Fruit fly (Drosophila melanogaster) S2 (cell line): ENCODE data around the gene CG11672.

Experiments
- CG8478 ChIP-seq: fragments of >200 bp; optimal IDR thresholded peaks from 2 replicates; lab custom pipeline; 2018
- CTCF ChIP-seq, 2 experiments: fragments of >200 bp; optimal IDR thresholded peaks; 2 replicates each; lab custom pipeline; 2018

DNA sequence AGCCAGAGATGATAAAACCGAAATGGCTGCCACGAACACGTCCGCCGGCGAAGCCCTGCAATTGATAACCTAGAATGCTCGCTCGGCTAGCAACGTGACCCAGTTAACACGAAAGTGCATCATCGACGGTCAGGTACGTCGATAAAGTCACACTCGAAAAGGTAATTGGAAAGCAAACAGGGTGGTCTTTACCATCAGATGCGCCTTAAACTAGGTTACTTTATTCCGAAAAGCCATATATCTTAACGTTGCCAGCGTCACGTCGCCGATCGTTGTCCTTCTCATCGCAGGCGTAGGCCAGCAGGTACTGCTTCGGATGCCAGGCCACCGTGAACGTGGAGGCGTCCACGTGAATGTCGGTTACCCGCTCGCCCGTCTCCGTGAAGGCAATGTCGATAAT lies 16.9 kb upstream of the CG11672 start:
- TF ChIP-seq CG8478 (lab: Kevin White, UChicago) (no peak), CTCF (optimal IDR thresholded peaks at IDR 0.05; lab: Kevin White, UChicago) (no peak)
